Fruit fly (Drosophila melanogaster): ENCODE results near the gene sd.

DNA sequence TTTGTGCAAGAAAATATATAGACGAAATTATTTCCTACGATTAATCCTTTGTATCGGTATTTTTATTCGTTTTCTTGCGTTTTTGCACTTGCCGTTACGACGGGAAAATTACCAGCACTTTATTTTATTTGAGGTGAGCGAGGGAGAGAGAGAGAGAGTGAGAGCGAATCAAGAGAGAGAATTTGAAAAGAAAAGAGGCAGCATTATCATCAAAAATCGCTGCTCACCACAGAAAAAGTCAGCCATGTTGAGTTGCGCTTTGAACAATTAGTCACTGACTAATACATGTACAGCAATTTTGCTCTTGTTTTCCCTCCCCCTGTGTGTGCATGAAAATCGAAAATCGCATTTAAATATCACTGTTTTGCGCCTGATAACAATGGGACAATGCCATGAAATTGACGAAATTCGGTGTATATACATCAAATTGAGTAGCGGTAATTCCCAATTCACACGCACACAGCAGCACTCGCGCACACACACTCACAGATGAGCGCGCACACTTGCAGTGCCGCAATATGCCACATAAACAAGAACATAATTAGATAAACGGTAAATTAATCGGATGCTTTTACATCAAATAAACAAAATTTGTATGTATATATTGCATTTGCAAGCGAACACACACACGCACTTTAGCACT is 30.5 kb downstream of the sd start:
- no peak for TF ChIP-seq bcd (GFP tag; optimal IDR thresholded peaks at IDR 0.05)
- no peak for TF ChIP-seq Adf1 (GFP tag; IDR thresholded peaks at IDR 0.05)
- TF ChIP-seq CG5245 (GFP tag; optimal IDR thresholded peaks at IDR 0.05), result no peak
- no peak for TF ChIP-seq grau (tag; optimal IDR thresholded peaks at IDR 0.05)
- no peak for TF ChIP-seq Lhr (GFP tag; optimal IDR thresholded peaks at IDR 0.05)
- TF ChIP-seq CG14710 (tag; optimal IDR thresholded peaks at IDR 0.05), result no peak
- no peak for TF ChIP-seq CG3847 (GFP tag; IDR thresholded peaks at IDR 0.05)
- TF ChIP-seq HLH3B (GFP tag; IDR thresholded peaks at IDR 0.05), result no peak
- TF ChIP-seq Hr78 (GFP tag; optimal IDR thresholded peaks at IDR 0.05), result no peak
- TF ChIP-seq Myb (GFP tag; optimal IDR thresholded peaks at IDR 0.05), result no peak
- no peak for TF ChIP-seq Taf1 (GFP tag; IDR thresholded peaks at IDR 0.05)
- TF ChIP-seq CG11695 (GFP tag; IDR thresholded peaks at IDR 0.05), result no peak
- no peak for TF ChIP-seq CG12104 (GFP tag; optimal IDR thresholded peaks at IDR 0.05)
